Fruit fly (Drosophila melanogaster) whole organism, embryonic: ENCODE results near the gene schlank.

Experiments used
- Abd-B ChIP-seq: fragments of 200-800 bp; sonication (Bioruptor generic); optimal IDR thresholded peaks from 2 replicates; lab custom pipeline; 2018; ENCODE audit warnings: missing biosample characterization, mild to moderate bottlenecking, missing genetic modification characterization, moderate library complexity
- Adf1 ChIP-seq: fragments of 200-800 bp; sonication (Bioruptor generic); IDR thresholded peaks from 2 replicates; pipeline ENCODE4 v1.3.6; 2022; ENCODE audit warnings: missing biosample characterization, missing genetic modification characterization
- BEAF-32 ChIP-seq: fragments of 200-800 bp; sonication (Bioruptor generic); optimal IDR thresholded peaks from 3 replicates; lab custom pipeline; 2017; ENCODE audit warnings: missing biosample characterization, missing genetic modification characterization, mild to moderate bottlenecking, moderate library complexity, missing genetic modification reagents
- CG10147 ChIP-seq: fragments of 200-800 bp; sonication (Bioruptor generic); optimal IDR thresholded peaks from 2 replicates; lab custom pipeline; 2019; ENCODE audit warnings: missing biosample characterization, mild to moderate bottlenecking, missing genetic modification characterization, moderate library complexity
- CG10274 ChIP-seq: fragments of 200-800 bp; sonication (Bioruptor generic); optimal IDR thresholded peaks from 3 replicates; lab custom pipeline; 2017; ENCODE audit warnings: missing biosample characterization, mild to moderate bottlenecking, missing genetic modification characterization
- CG12104 ChIP-seq: fragments of 200-800 bp; sonication (Bioruptor generic); optimal IDR thresholded peaks from 3 replicates; lab custom pipeline; 2016; ENCODE audit warnings: missing biosample characterization, missing genetic modification characterization
- CG13894 ChIP-seq: fragments of 200-800 bp; sonication (Bioruptor generic); optimal IDR thresholded peaks from 3 replicates; lab custom pipeline; 2018; ENCODE audit warnings: missing biosample characterization, mild to moderate bottlenecking, missing genetic modification characterization, moderate library complexity
- CG15073 ChIP-seq: fragments of 200-800 bp; sonication (Bioruptor generic); optimal IDR thresholded peaks from 2 replicates; lab custom pipeline; 2016; ENCODE audit warnings: missing biosample characterization, missing genetic modification characterization
- CG17328 ChIP-seq: fragments of 200-800 bp; sonication (Bioruptor generic); IDR thresholded peaks from 2 replicates; pipeline ENCODE4 v1.3.6; 2022; ENCODE audit warnings: missing biosample characterization, missing genetic modification characterization
- CG17802 ChIP-seq: fragments of 200-800 bp; sonication (Bioruptor generic); optimal IDR thresholded peaks from 2 replicates; lab custom pipeline; 2018; ENCODE audit warnings: missing biosample characterization, mild to moderate bottlenecking, missing genetic modification characterization, moderate library complexity
- CG7928 ChIP-seq: fragments of 200-800 bp; sonication (Bioruptor generic); optimal IDR thresholded peaks from 2 replicates; lab custom pipeline; 2017; ENCODE audit warnings: missing biosample characterization, mild to moderate bottlenecking, missing genetic modification characterization
- CG8765 ChIP-seq: fragments of 200-800 bp; sonication (Bioruptor generic); IDR thresholded peaks from 2 replicates; pipeline ENCODE4 v1.3.6; 2022; ENCODE audit warnings: missing biosample characterization, missing genetic modification characterization
- Hr78 ChIP-seq, 2 experiments: fragments of 200-800 bp in 1 of 2; fragments of >200 bp in 1 of 2; sonication (Bioruptor generic) in 1 of 2; optimal IDR thresholded peaks; 2 replicates each; lab custom pipeline; 2017 to 2019; ENCODE audit warnings: missing biosample characterization in 2 of 2, missing genetic modification characterization in 2 of 2, mild to moderate bottlenecking in 1 of 2, moderate library complexity in 1 of 2
- Hsf ChIP-seq: fragments of 200-800 bp; sonication (Bioruptor generic); optimal IDR thresholded peaks from 3 replicates; lab custom pipeline; 2016; ENCODE audit warnings: missing biosample characterization, missing genetic modification characterization
- Kr ChIP-seq: fragments of 200-800 bp; sonication (Bioruptor generic); optimal IDR thresholded peaks from 2 replicates; lab custom pipeline; 2017; ENCODE audit warnings: missing biosample characterization, mild to moderate bottlenecking, missing genetic modification characterization
- Mad ChIP-seq: fragments of 200-800 bp; sonication (Bioruptor generic); optimal IDR thresholded peaks from 2 replicates; lab custom pipeline; 2016; ENCODE audit warnings: missing biosample characterization, missing genetic modification characterization
- Meics ChIP-seq: fragments of 200-800 bp; sonication (Bioruptor generic); optimal IDR thresholded peaks from 2 replicates; lab custom pipeline; 2017; ENCODE audit warnings: missing biosample characterization, mild to moderate bottlenecking, missing genetic modification characterization
- Myb ChIP-seq: fragments of 200-800 bp; sonication (Bioruptor generic); optimal IDR thresholded peaks from 2 replicates; lab custom pipeline; 2016; ENCODE audit warnings: missing biosample characterization, missing genetic modification characterization
- Rx ChIP-seq: fragments of 200-800 bp; sonication (Bioruptor generic); IDR thresholded peaks from 2 replicates; pipeline ENCODE4 v1.3.6; 2022; ENCODE audit warnings: missing biosample characterization, missing genetic modification characterization
- Spps ChIP-seq: fragments of 200-800 bp; sonication (Bioruptor generic); optimal IDR thresholded peaks from 2 replicates; lab custom pipeline; 2018; ENCODE audit warnings: missing biosample characterization, mild to moderate bottlenecking, missing genetic modification characterization
- ara ChIP-seq: fragments of 200-800 bp; sonication (Bioruptor generic); IDR thresholded peaks from 2 replicates; pipeline ENCODE4 v1.3.6; 2022; ENCODE audit warnings: missing biosample characterization, missing genetic modification characterization
- ato ChIP-seq: fragments of 200-800 bp; sonication (Bioruptor generic); IDR thresholded peaks from 2 replicates; pipeline ENCODE4 v1.3.6; 2022; ENCODE audit warnings: missing biosample characterization, missing genetic modification characterization; ENCODE audit not compliant: partially characterized antibody
- cato ChIP-seq: fragments of 200-800 bp; sonication (Bioruptor generic); optimal IDR thresholded peaks from 2 replicates; lab custom pipeline; 2016; ENCODE audit warnings: missing biosample characterization, missing genetic modification characterization, borderline replicate concordance
- corto ChIP-seq: fragments of 200-800 bp; sonication (Bioruptor generic); optimal IDR thresholded peaks from 2 replicates; lab custom pipeline; 2016; ENCODE audit warnings: missing biosample characterization, mild to moderate bottlenecking, missing genetic modification characterization, moderate library complexity
- cwo ChIP-seq: fragments of 200-800 bp; sonication (Bioruptor generic); optimal IDR thresholded peaks from 3 replicates; lab custom pipeline; 2017; ENCODE audit warnings: missing biosample characterization, missing genetic modification characterization, mild to moderate bottlenecking, moderate library complexity, missing genetic modification reagents
- danr ChIP-seq: fragments of 200-800 bp; sonication (Bioruptor generic); IDR thresholded peaks from 2 replicates; pipeline ENCODE4 v1.3.6; 2022; ENCODE audit warnings: missing biosample characterization, missing genetic modification characterization
- disco-r ChIP-seq: fragments of 200-800 bp; sonication (Bioruptor generic); optimal IDR thresholded peaks from 2 replicates; lab custom pipeline; 2016; ENCODE audit warnings: missing biosample characterization, missing genetic modification characterization
- esg ChIP-seq: fragments of 200-800 bp; sonication (Bioruptor generic); conservative IDR thresholded peaks from 2 replicates; pipeline ENCODE4 v1.3.6; 2022; ENCODE audit warnings: missing biosample characterization, missing genetic modification characterization
- exex ChIP-seq: fragments of 200-800 bp; sonication (Bioruptor generic); optimal IDR thresholded peaks from 4 replicates; lab custom pipeline; 2018; ENCODE audit warnings: missing biosample characterization, mild to moderate bottlenecking, missing genetic modification characterization, moderate library complexity
- eyg ChIP-seq: fragments of 200-800 bp; sonication (Bioruptor generic); optimal IDR thresholded peaks from 3 replicates; lab custom pipeline; 2016; ENCODE audit warnings: missing biosample characterization, missing genetic modification characterization
- gfzf ChIP-seq: fragments of 200-800 bp; sonication (Bioruptor generic); optimal IDR thresholded peaks from 2 replicates; lab custom pipeline; 2016; ENCODE audit warnings: missing biosample characterization, mild to moderate bottlenecking, missing genetic modification characterization, moderate library complexity
- gsb-n ChIP-seq: fragments of 200-800 bp; sonication (Bioruptor generic); optimal IDR thresholded peaks from 3 replicates; lab custom pipeline; 2018; ENCODE audit warnings: missing biosample characterization, mild to moderate bottlenecking, missing genetic modification characterization
- gt ChIP-seq: fragments of 200-800 bp; sonication (Bioruptor generic); IDR thresholded peaks from 2 replicates; pipeline ENCODE4 v1.3.6; 2022; ENCODE audit warnings: missing biosample characterization, missing genetic modification characterization
- insv ChIP-seq, 2 experiments: fragments of 200-800 bp; sonication (Bioruptor generic); optimal IDR thresholded peaks; 3 replicates each; lab custom pipeline; 2016 to 2018; ENCODE audit warnings: missing biosample characterization in 2 of 2, missing genetic modification characterization in 2 of 2
- jigr1 ChIP-seq: fragments of 200-800 bp; sonication (Bioruptor generic); IDR thresholded peaks from 3 replicates; pipeline ENCODE4 v1.3.6; 2022; ENCODE audit warnings: missing biosample characterization, missing genetic modification characterization
- lab ChIP-seq: fragments of 200-800 bp; sonication (Bioruptor generic); optimal IDR thresholded peaks from 3 replicates; lab custom pipeline; 2017; ENCODE audit warnings: missing biosample characterization, missing genetic modification characterization, mild to moderate bottlenecking, moderate library complexity, missing genetic modification reagents
- maf-S ChIP-seq: fragments of 200-800 bp; sonication (Bioruptor generic); optimal IDR thresholded peaks from 2 replicates; lab custom pipeline; 2016; ENCODE audit warnings: missing biosample characterization, missing genetic modification characterization
- mam ChIP-seq: fragments of 200-800 bp; sonication (Bioruptor generic); optimal IDR thresholded peaks from 3 replicates; lab custom pipeline; 2016; ENCODE audit warnings: missing biosample characterization, missing genetic modification characterization
- onecut ChIP-seq: fragments of 200-800 bp; sonication (Bioruptor generic); IDR thresholded peaks from 2 replicates; pipeline ENCODE4 v1.3.6; 2022; ENCODE audit warnings: missing biosample characterization, missing genetic modification characterization
- otp ChIP-seq: fragments of 200-800 bp; sonication (Bioruptor generic); IDR thresholded peaks from 3 replicates; pipeline ENCODE4, ENCODE4 v1.3.6; 2022; ENCODE audit warnings: missing biosample characterization, missing genetic modification characterization
- p53 ChIP-seq: fragments of 200-800 bp; sonication (Bioruptor generic); optimal IDR thresholded peaks from 2 replicates; lab custom pipeline; 2016; ENCODE audit warnings: missing biosample characterization, missing genetic modification characterization
- pzg ChIP-seq: fragments of 200-800 bp; sonication (Bioruptor generic); optimal IDR thresholded peaks from 3 replicates; lab custom pipeline; 2018; ENCODE audit warnings: missing biosample characterization, mild to moderate bottlenecking, missing genetic modification characterization, moderate library complexity
- ro ChIP-seq: fragments of 200-800 bp; sonication (Bioruptor generic); IDR thresholded peaks from 2 replicates; pipeline ENCODE4 v1.3.6; 2022; ENCODE audit warnings: missing biosample characterization, missing genetic modification characterization
- slbo ChIP-seq: fragments of 200-800 bp; sonication (Bioruptor generic); IDR thresholded peaks from 2 replicates; pipeline ENCODE4 v1.3.6; 2022; ENCODE audit warnings: missing biosample characterization, missing genetic modification characterization
- slou ChIP-seq: fragments of 200-800 bp; sonication (Bioruptor generic); optimal IDR thresholded peaks from 3 replicates; lab custom pipeline; 2016; ENCODE audit warnings: missing biosample characterization, missing genetic modification characterization
- slp2 ChIP-seq: fragments of 200-800 bp; sonication (Bioruptor generic); optimal IDR thresholded peaks from 2 replicates; lab custom pipeline; 2016; ENCODE audit warnings: missing biosample characterization, missing genetic modification characterization
- so ChIP-seq: fragments of 200-800 bp; sonication (Bioruptor generic); IDR thresholded peaks from 3 replicates; pipeline ENCODE4 v1.3.6; 2022; ENCODE audit warnings: missing biosample characterization, missing genetic modification characterization
- sqz ChIP-seq: fragments of 200-800 bp; sonication (Bioruptor generic); optimal IDR thresholded peaks from 3 replicates; lab custom pipeline; 2018; ENCODE audit warnings: missing biosample characterization, mild to moderate bottlenecking, missing genetic modification characterization
- sr ChIP-seq: fragments of 200-800 bp; sonication (Bioruptor generic); IDR thresholded peaks from 3 replicates; pipeline ENCODE4 v1.3.6; 2022; ENCODE audit warnings: missing biosample characterization, missing genetic modification characterization
- tna ChIP-seq: fragments of 200-800 bp; sonication (Bioruptor generic); IDR thresholded peaks from 2 replicates; pipeline ENCODE4 v1.3.6; 2022; ENCODE audit warnings: missing biosample characterization, missing genetic modification characterization; ENCODE audit not compliant: partially characterized antibody
- trh ChIP-seq: fragments of 200-800 bp; sonication (Bioruptor generic); optimal IDR thresholded peaks from 2 replicates; lab custom pipeline; 2016; ENCODE audit warnings: missing biosample characterization, missing genetic modification characterization
- wdn ChIP-seq: fragments of 200-800 bp; sonication (Bioruptor generic); IDR thresholded peaks from 2 replicates; pipeline ENCODE4 v1.3.6; 2022; ENCODE audit warnings: missing biosample characterization, missing genetic modification characterization

The schlank gene

dm6 chrX:6219845-6220345, 47.1 kb downstream of the schlank start, which contains the start of gene Efr (continued):
- TF ChIP-seq cato (GFP tag; lab: Kevin White, UChicago), result no peak
- TF ChIP-seq CG7928, result no peak
- TF ChIP-seq esg, result no peak
- peak; percentile 59 for TF ChIP-seq gfzf
- TF ChIP-seq sqz (GFP tag; lab: Kevin White, UChicago), result no peak
- TF ChIP-seq Hr78 (GFP tag; optimal IDR thresholded peaks at IDR 0.05; lab: Kevin White, UChicago), result peak in 1 of 2 experiments; percentile 20
- TF ChIP-seq Kr (GFP tag; lab: Kevin White, UChicago), result no peak
- no peak for TF ChIP-seq gt (GFP tag; lab: Robert Waterston, UW)
- no peak for TF ChIP-seq CG12104 (GFP tag; lab: Kevin White, UChicago)
- peak; percentile 39 for TF ChIP-seq cwo (GFP tag; lab: Kevin White, UChicago)
- no peak for TF ChIP-seq mam (GFP tag; lab: Kevin White, UChicago)
- TF ChIP-seq tna, result no peak
- peak; percentile 48 for TF ChIP-seq Myb (GFP tag; lab: Kevin White, UChicago)
- TF ChIP-seq onecut (GFP tag; lab: Robert Waterston, UW), result no peak
- TF ChIP-seq jigr1 (GFP tag; lab: Robert Waterston, UW), result no peak
- TF ChIP-seq CG8765 (GFP tag; lab: Robert Waterston, UW), result no peak
- TF ChIP-seq trh (GFP tag; lab: Kevin White, UChicago), result no peak
- TF ChIP-seq Meics (GFP tag; lab: Kevin White, UChicago), result no peak
- no peak for TF ChIP-seq gsb-n (tag; lab: Kevin White, UChicago)
- TF ChIP-seq CG10147 (GFP tag; lab: Kevin White, UChicago), result peak; percentile 10
- TF ChIP-seq ato (GFP tag; lab: Robert Waterston, UW), result no peak
- TF ChIP-seq slou, result no peak
- no peak for TF ChIP-seq eyg (GFP tag; lab: Kevin White, UChicago)
- peak; percentile 28 for TF ChIP-seq BEAF-32 (GFP tag; lab: Kevin White, UChicago)
- TF ChIP-seq Rx (GFP tag; lab: Robert Waterston, UW), result no peak
- TF ChIP-seq CG10274, result no peak
- no peak for TF ChIP-seq ara
- no peak for TF ChIP-seq otp (GFP tag; lab: Robert Waterston, UW)
- TF ChIP-seq slp2 (GFP tag; lab: Kevin White, UChicago), result no peak
- TF ChIP-seq Mad (GFP tag; lab: Kevin White, UChicago), result no peak
- no peak for TF ChIP-seq CG17328 (GFP tag; lab: Robert Waterston, UW)
- TF ChIP-seq danr, result no peak
- no peak for TF ChIP-seq Spps
- no peak for TF ChIP-seq CG17802 (tag; lab: Kevin White, UChicago)
- TF ChIP-seq Hsf, result no peak
- peak; percentile 33 for TF ChIP-seq lab (GFP tag; lab: Kevin White, UChicago)
- no peak for TF ChIP-seq disco-r
- no peak for TF ChIP-seq insv (GFP tag; optimal IDR thresholded peaks at IDR 0.05; lab: Kevin White, UChicago)
- TF ChIP-seq Adf1 (GFP tag; lab: Robert Waterston, UW), result peak; percentile 59
- TF ChIP-seq Abd-B (GFP tag; lab: Kevin White, UChicago), result no peak
- no peak for TF ChIP-seq slbo (GFP tag; lab: Robert Waterston, UW)
- no peak for TF ChIP-seq ro (GFP tag; lab: Robert Waterston, UW)
- TF ChIP-seq p53 (GFP tag; lab: Kevin White, UChicago), result no peak
- no peak for TF ChIP-seq so (GFP tag; lab: Robert Waterston, UW)
- peak; percentile 17 for TF ChIP-seq CG13894
- TF ChIP-seq corto, result no peak
- TF ChIP-seq sr, result no peak
- TF ChIP-seq exex (tag; lab: Kevin White, UChicago), result peak; percentile 98
- no peak for TF ChIP-seq maf-S (GFP tag; lab: Kevin White, UChicago)
- TF ChIP-seq CG15073 (GFP tag; lab: Kevin White, UChicago), result no peak
- TF ChIP-seq wdn (GFP tag; lab: Robert Waterston, UW), result no peak
- peak; percentile 56 for TF ChIP-seq pzg (GFP tag; lab: Kevin White, UChicago)
